Worm (Caenorhabditis elegans) whole organism, mixed stage, embryonic: ENCODE results near the gene C18H9.1.

ENCODE experiments used
- M03D4.4 ChIP-seq: sonication (generic microtip); optimal IDR thresholded peaks from 2 replicates; lab custom pipeline; 2017; ENCODE audit warnings: mild to moderate bottlenecking, missing genetic modification characterization, missing compliant biosample characterization
- blmp-1 ChIP-seq: fragments of 150-350 bp; optimal IDR thresholded peaks from 2 replicates; lab custom pipeline; 2014; ENCODE audit warnings: missing biosample characterization, missing genetic modification characterization
- ces-1 ChIP-seq: fragments of 150-350 bp; optimal IDR thresholded peaks from 2 replicates; lab custom pipeline; 2014; ENCODE audit warnings: missing biosample characterization, missing genetic modification reagents, missing genetic modification characterization
- cnd-1 ChIP-seq: fragments of 200-800 bp; sonication (Bioruptor generic); optimal IDR thresholded peaks from 2 replicates; lab custom pipeline; 2018; ENCODE audit warnings: mild to moderate bottlenecking, missing genetic modification characterization, missing compliant biosample characterization
- lin-13 ChIP-seq: fragments of 150-350 bp; optimal IDR thresholded peaks from 2 replicates; lab custom pipeline; 2014; ENCODE audit warnings: missing biosample characterization, missing genetic modification characterization
- lsy-2 ChIP-seq: fragments of 150-350 bp; optimal IDR thresholded peaks from 2 replicates; lab custom pipeline; 2014; ENCODE audit warnings: missing biosample characterization, missing genetic modification characterization
- mep-1 ChIP-seq: fragments of 150-350 bp; optimal IDR thresholded peaks from 2 replicates; lab custom pipeline; 2017; ENCODE audit warnings: missing biosample characterization, missing genetic modification reagents, missing genetic modification characterization, inconsistent platforms
- nhr-237 ChIP-seq: fragments of 150-350 bp; optimal IDR thresholded peaks from 2 replicates; lab custom pipeline; 2014; ENCODE audit warnings: missing biosample characterization, missing genetic modification characterization
- pha-4 ChIP-seq: fragments of 150-350 bp; optimal IDR thresholded peaks from 2 replicates; lab custom pipeline; 2018; ENCODE audit warnings: missing biosample characterization, missing genetic modification reagents, missing genetic modification characterization
- unc-39 ChIP-seq: fragments of 150-350 bp; optimal IDR thresholded peaks from 2 replicates; lab custom pipeline; 2014; ENCODE audit warnings: missing biosample characterization, missing genetic modification characterization
- unc-62 ChIP-seq: fragments of 150-350 bp; optimal IDR thresholded peaks from 2 replicates; lab custom pipeline; 2014; ENCODE audit warnings: missing biosample characterization, missing genetic modification reagents, missing genetic modification characterization
- ztf-11 ChIP-seq: fragments of 150-350 bp; optimal IDR thresholded peaks from 2 replicates; lab custom pipeline; 2014; ENCODE audit warnings: missing biosample characterization, missing genetic modification characterization

DNA sequence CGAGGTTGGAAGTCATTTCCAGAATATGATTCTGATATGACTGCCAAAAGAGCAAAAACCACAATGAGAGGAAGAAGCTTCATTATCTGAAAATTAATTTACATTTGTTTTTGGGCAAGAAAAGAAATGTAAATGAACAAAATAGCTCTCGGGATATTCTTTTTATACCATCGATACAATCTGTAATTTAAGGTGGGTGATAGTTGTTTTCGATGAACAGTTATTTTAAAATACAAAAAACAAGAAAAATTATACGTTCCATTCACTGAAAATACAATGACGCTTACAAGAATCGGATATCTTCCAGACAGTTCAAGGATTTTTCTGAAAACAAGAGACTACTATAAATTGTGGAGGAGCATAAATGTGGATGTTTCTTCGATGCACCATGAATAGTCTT lies 45.8 kb downstream of the C18H9.1 start, which contains the start of gene ins-15:
- TF ChIP-seq unc-39 (tag; lab: Kevin White, UChicago) (no peak), unc-62 (GFP tag; lab: Kevin White, UChicago) (no peak), ces-1 (GFP tag; lab: Kevin White, UChicago) (no peak), lsy-2 (tag; lab: Kevin White, UChicago) (no peak), cnd-1 (tag; lab: Kevin White, UChicago) (no peak), mep-1 (tag; lab: Kevin White, UChicago) (no peak), pha-4 (tag; lab: Kevin White, UChicago) (no peak), lin-13 (no peak), M03D4.4 (tag; lab: Kevin White, UChicago) (no peak), nhr-237 (tag; lab: Kevin White, UChicago) (no peak), ztf-11 (tag; lab: Kevin White, UChicago) (no peak), blmp-1 (tag; lab: Kevin White, UChicago) (no peak)
